Worm (Caenorhabditis elegans): Measurements from ENCODE around the gene F31F6.3.

DNA sequence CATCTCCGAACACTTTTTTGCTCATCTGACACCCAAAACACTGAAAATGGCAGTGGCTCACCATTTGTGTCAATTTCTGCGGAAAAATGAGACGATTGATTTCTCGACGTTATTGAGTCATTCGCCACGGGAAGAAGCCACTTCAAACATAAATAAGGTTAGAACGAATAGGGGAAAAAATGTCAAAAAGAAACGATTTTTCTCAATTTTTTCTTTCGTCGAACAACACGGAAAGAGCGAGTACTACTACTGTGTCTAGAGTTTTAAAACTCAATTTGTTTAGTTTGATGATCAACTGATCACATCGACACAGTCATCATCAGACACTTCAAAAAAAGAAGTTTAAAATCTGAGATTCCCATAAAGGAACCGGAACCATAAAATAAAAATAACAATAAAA is 48.2 kb upstream of the F31F6.3 start:
- no peak for TF ChIP-seq nhr-12 (tag; optimal IDR thresholded peaks at IDR 0.05)
- no peak for TF ChIP-seq blmp-1 (tag; optimal IDR thresholded peaks at IDR 0.05)
- TF ChIP-seq unc-62 (GFP tag; optimal IDR thresholded peaks at IDR 0.05) = no peak
- no peak for TF ChIP-seq flh-1 (GFP tag; optimal IDR thresholded peaks at IDR 0.05)
- TF ChIP-seq lin-13 (tag; optimal IDR thresholded peaks at IDR 0.05) = no peak
- TF ChIP-seq mab-5 (tag; optimal IDR thresholded peaks at IDR 0.05) = no peak
- no peak for TF ChIP-seq unc-39 (tag; optimal IDR thresholded peaks at IDR 0.05)
- TF ChIP-seq ham-2 (GFP tag; optimal IDR thresholded peaks at IDR 0.05) = no peak
- TF ChIP-seq mls-2 (tag; optimal IDR thresholded peaks at IDR 0.05) = no peak
- TF ChIP-seq lsy-2 (tag; optimal IDR thresholded peaks at IDR 0.05) = no peak
- no peak for TF ChIP-seq elt-1 (tag; optimal IDR thresholded peaks at IDR 0.05; ENCODE audit: borderline replicate concordance, insufficient read depth)
- no peak for TF ChIP-seq ceh-39 (tag; optimal IDR thresholded peaks at IDR 0.05)
- no peak for TF ChIP-seq ztf-11 (tag; optimal IDR thresholded peaks at IDR 0.05)

Measured in whole organism, mixed stage, embryonic.